Worm (Caenorhabditis elegans) whole organism, dauer: ENCODE results near the gene zipt-2.3.

Experiments
- unc-62 ChIP-seq: sonication (generic microtip); optimal IDR thresholded peaks from 2 replicates; lab custom pipeline; 2017; ENCODE audit warnings: missing biosample characterization, missing genetic modification reagents, missing genetic modification characterization

Gene zipt-2.3

DNA sequence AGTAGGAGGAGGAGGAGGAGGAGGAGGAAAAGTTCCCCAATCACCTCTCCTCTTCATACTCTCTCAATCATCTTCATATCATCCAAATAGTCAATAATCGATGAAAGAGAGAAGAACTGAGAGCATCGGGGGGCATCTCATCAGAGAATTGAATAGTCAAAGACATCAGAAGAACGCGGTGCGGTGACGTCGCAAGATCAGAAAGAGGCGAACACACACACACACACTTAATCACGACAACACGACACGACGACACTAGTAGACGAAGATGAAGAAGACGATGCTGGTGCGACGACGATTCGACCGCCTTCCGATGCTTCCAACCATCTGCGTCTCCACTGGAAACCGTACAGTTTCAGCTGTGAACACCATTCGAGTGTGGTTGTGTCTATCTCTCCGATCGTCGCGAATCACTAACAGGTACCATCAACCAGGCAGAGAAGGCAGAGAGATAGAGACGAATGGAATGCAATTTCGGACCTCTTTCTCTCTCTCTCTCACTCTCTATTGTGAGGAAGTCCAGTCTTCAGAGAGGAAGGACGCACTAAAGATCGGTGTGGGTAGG is 37.0 kb downstream of the zipt-2.3 start:
- TF ChIP-seq unc-62 (GFP tag; lab: Kevin White, UChicago), result no peak

DNA sequence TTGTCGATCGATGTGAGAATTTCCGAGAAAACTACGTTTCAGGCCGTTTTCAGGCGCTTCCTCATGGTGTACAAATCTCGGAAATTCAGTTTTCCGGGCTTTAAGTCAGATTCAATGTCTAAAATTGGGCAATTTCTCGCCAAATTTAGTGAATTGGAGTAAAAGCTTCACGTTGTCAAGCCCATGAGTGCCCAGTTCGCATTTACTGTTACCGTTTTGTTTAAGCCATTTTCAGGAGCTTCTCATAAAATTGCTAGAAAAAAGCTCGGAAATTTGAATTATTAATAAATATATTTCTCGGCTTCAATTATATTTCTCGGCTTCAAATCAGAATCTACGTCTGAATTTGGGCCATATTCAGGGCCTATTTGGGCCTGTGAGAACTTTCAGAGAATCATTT is 37.8 kb downstream of the zipt-2.3 start:
- no peak for TF ChIP-seq unc-62 (GFP tag; lab: Kevin White, UChicago)

DNA sequence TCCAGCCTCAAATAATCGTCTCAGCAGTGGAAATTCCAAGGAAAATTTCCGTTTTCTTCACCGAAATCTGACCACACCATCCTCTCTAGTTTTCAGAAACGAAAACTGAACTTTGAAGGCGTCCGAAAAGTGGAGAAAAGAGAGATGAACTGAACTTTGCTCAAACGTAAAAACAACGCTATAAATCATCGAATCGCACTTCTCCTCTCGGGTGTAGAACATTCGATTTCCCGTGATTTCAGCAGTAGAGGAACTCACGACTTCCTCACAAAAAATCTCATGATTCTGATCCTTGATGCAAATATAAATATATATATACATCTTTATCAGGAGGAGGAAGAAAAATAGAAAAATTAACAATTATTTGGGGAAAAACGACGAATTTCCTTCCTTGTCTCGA is 40.5 kb downstream of the zipt-2.3 start:
- no peak for TF ChIP-seq unc-62 (GFP tag; lab: Kevin White, UChicago)

DNA sequence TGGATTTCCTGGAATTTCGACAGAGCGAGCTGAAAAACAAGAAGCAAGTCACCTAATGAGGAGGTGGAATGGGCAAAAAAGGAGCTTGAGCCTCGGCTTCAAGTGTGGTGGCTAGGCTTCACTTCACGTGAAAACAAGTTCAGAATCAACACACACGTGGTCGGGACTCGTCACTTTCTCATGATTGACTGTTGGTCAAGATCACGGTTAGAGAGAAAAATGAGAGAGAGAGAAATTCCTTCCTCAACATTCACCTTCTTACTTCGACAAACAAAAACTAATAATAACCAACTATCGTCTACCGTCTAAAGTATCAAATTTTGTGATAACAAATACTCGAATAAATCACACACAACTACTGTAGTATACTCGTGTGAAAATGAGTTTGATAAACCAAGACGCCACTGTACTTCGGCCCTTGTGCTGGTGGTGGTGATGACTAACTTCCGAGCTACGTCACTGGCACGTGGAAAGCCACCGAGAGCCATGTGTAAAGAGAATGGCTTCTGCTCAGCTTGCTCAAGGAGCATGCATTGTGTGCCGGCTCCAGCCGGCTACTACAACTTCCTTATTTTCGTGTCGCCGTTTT is 42.0 kb downstream of the zipt-2.3 start:
- TF ChIP-seq unc-62 (GFP tag; lab: Kevin White, UChicago), result no peak

DNA sequence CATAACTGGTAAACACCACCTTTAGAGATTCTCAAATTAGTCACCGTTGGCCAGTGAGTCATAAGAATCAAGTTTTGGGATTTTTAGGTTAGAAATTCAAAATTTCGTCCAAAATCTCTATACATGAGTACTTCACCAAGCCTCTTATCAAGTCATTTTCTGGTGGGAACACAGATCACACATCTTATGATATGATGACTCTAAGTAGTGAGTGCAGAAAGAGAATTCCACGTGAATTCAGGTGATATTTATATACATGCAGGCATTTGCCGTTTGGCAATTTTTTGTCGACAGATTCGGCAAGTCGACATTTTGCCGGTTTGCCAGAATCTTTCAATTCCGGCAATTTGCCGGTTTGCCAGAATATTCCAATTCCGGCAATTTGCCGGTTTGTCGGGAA is 43.6 kb downstream of the zipt-2.3 start:
- no peak for TF ChIP-seq unc-62 (GFP tag; lab: Kevin White, UChicago)

DNA sequence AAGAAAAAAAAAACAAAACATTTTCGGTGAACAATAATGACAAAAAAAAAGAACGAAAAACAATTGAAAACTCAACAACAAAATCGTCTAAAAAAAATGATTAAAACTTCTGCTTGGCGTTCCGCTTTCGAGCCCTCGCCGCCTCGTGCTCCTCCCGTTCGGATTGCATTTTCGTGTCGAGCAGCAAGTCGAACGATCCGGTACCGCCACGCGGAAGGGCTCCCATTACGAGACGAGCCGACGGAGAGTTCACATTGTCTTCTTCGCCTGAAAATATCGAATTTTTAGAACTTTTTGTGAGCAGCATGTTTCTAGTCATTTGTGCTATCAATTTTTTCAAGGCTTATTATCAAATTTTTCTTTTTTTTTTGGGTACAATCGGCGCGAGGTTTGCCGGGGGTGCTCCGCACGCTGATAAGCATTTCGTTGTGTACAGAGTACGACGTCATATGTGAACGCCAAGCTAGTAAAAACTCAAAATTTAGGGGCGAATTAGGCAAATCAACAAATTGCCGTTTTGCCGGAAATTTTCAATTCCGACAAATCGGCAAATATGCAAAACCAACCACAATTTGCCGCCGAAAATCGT is 44.9 kb downstream of the zipt-2.3 start:
- TF ChIP-seq unc-62 (GFP tag; lab: Kevin White, UChicago), result no peak

DNA sequence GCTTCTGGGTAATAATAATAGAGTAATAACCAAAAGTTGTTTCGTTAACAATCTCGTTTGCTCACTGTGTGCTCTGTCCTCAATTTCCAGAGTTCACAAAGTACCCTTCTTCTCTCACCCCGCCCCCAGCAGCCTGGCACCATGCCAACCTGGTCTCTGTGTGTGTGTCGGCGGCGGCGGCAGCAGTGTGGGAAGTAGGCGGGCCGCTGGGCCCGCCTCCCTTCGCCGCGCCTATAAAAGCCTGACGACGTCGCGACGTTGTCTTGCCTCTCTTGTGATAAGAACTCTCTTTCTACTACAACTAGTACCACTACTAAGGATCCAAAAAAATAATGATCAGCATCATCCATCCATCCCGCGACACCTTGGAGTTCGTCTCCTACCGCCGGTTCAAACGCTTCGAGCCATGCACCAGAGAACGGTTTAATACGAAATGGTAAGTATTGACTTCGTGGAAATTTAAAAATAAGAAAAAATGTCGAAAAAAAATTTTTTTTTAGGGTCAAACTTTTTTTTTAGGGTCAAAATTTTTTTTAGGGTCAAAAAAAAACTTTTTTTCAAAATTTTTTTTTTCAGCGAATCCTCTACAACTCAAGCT is 46.7 kb downstream of the zipt-2.3 start, which contains the start of gene C31C9.7:
Gene C31C9.7, plus strand, starts transcription at position 261 of the 598 bp plus-strand sequence.
- no peak for TF ChIP-seq unc-62 (GFP tag; lab: Kevin White, UChicago)

DNA sequence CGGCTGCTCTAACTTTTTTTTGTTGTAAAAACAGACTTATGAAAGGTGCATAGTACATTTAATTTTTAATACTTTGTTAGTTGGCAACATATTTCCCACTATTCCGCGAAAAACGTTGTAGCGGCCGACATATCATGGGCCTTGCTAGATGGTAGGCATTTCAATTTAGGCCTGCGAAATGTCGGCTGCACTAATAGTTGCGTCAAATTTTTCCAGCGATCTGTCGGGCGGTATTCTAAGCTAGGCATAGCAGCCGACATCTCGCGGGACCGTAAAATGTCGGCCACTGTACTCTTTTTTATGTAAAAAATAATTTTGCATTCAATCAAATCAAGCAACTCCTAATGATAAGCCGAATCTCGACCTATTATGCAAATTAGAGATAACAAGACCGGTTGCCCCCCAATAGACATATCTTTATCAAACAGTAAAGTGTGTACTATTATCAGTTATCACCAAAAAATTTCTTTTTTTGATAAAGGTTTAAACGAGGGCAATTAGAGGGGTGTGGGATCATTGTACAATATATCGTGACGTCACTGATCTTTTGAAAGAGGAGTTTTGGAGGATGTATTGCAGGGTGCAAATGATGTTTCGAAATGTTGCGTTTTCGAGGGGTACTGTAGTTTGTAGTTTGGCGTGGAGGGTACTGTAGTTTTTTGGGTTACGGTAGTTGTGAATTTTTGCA is 50.5 kb downstream of the zipt-2.3 start:
- TF ChIP-seq unc-62 (GFP tag; lab: Kevin White, UChicago), result no peak

DNA sequence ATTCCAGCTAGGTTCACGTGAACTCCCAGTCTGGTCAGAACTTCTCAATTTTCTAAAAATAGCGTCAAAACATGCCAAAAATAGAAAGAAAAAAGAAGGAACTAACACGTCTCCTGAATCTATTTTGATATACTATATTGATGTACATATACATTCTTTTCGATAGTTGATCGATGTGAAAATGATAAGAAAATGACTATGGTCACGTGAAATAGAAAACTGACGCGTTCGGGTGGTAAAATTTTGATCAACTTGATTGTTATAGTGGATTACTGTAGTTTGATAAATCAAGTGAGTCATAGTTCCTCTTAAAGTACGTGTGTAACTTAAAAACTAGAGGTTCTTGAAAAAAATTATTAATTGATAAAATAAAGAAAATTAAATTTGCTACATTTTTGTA is 51.3 kb downstream of the zipt-2.3 start:
- no peak for TF ChIP-seq unc-62 (GFP tag; lab: Kevin White, UChicago)
